Worm (Caenorhabditis elegans) whole organism, L4 larva: ENCODE results near the gene srx-20.

Experiments used
- dmd-6 ChIP-seq: fragments of 200-800 bp; sonication (Bioruptor generic); IDR thresholded peaks from 2 replicates; pipeline ENCODE4 v1.3.6; 2022; ENCODE audit warnings: missing genetic modification reagents, missing genetic modification characterization, missing compliant biosample characterization
- lir-3 ChIP-seq: sonication (generic microtip); optimal IDR thresholded peaks from 2 replicates; lab custom pipeline; 2016; ENCODE audit warnings: mild to moderate bottlenecking, missing genetic modification characterization, missing compliant biosample characterization
- set-16 ChIP-seq: fragments of 200-800 bp; sonication (Bioruptor generic); IDR thresholded peaks from 2 replicates; pipeline ENCODE4 v1.3.6; 2022; ENCODE audit warnings: missing genetic modification reagents, missing genetic modification characterization, missing compliant biosample characterization

ce11 chrIV:6907487-6907886, 39.6 kb downstream of the srx-20 start:
- TF ChIP-seq lir-3 (no peak), dmd-6 (no peak), set-16 (GFP tag; lab: Robert Waterston, UW) (peak; percentile 97)
